Fruit fly (Drosophila melanogaster) whole organism, embryonic: ENCODE measurements around the gene wrm2.

Experiments
- H2.0 ChIP-seq: fragments of 200-800 bp; sonication (Bioruptor generic); IDR thresholded peaks from 2 replicates; pipeline ENCODE4 v1.3.6; 2022; ENCODE audit warnings: missing biosample characterization, missing genetic modification characterization
- Poxn ChIP-seq: fragments of 200-800 bp; sonication (Bioruptor generic); IDR thresholded peaks from 2 replicates; pipeline ENCODE4 v1.3.6; 2022; ENCODE audit warnings: missing biosample characterization, missing genetic modification characterization
- YL-1 ChIP-seq: fragments of 200-800 bp; sonication (Bioruptor generic); optimal IDR thresholded peaks from 3 replicates; lab custom pipeline; 2017; ENCODE audit warnings: missing biosample characterization, mild to moderate bottlenecking, missing genetic modification characterization
- da ChIP-seq: fragments of 200-800 bp; sonication (Bioruptor generic); optimal IDR thresholded peaks from 2 replicates; lab custom pipeline; 2016; ENCODE audit warnings: missing biosample characterization, missing genetic modification characterization
- gcm ChIP-seq: fragments of 200-800 bp; sonication (Bioruptor generic); optimal IDR thresholded peaks from 2 replicates; lab custom pipeline; 2019; ENCODE audit warnings: missing biosample characterization, mild to moderate bottlenecking, missing genetic modification characterization, moderate library complexity
- klu ChIP-seq: fragments of 200-800 bp; sonication (Bioruptor generic); IDR thresholded peaks from 2 replicates; pipeline ENCODE4 v1.3.6; 2022; ENCODE audit warnings: missing biosample characterization, missing genetic modification characterization

dm6 chr3L:7326676-7327075 is 8.3 kb downstream of the wrm2 start:
- TF ChIP-seq H2.0 (GFP tag; lab: Robert Waterston, UW) (no peak), da (GFP tag; lab: Kevin White, UChicago) (no peak), klu (GFP tag; lab: Robert Waterston, UW) (no peak), Poxn (no peak), gcm (GFP tag; lab: Kevin White, UChicago) (peak; percentile 83), YL-1 (GFP tag; lab: Kevin White, UChicago) (no peak)
